Worm (Caenorhabditis elegans): Measurements from ENCODE around the gene cpg-18.

cpg-18 gene

ce11 chrIV:5753954-5754543 is 19.2 kb downstream of the cpg-18 start (continued):
- peak; percentile 19; the same call in 1 of the 2 replicates for TF ChIP-seq php-3 (GFP tag; IDR thresholded peaks at IDR 0.05)
- no peak for TF ChIP-seq sdz-12 (GFP tag; optimal IDR thresholded peaks at IDR 0.05)
- no peak for TF ChIP-seq saeg-2 (GFP tag; IDR thresholded peaks at IDR 0.05)
- no peak for TF ChIP-seq nhr-237 (tag; optimal IDR thresholded peaks at IDR 0.05)
- no peak for TF ChIP-seq ceh-28 (tag; optimal IDR thresholded peaks at IDR 0.05)
- TF ChIP-seq unc-39 (tag; optimal IDR thresholded peaks at IDR 0.05): no peak
- peak; percentile 85 for TF ChIP-seq nhr-6 (tag; optimal IDR thresholded peaks at IDR 0.05)
- TF ChIP-seq R02D3.7 (tag; optimal IDR thresholded peaks at IDR 0.05): peak; percentile 0
- TF ChIP-seq madf-5 (GFP tag; IDR thresholded peaks at IDR 0.05): no peak
- no peak; the same call in 1 of the 2 replicates for TF ChIP-seq egl-43 (GFP tag; IDR thresholded peaks at IDR 0.05)
- TF ChIP-seq ceh-20 (GFP tag; IDR thresholded peaks at IDR 0.05): peak; percentile 71
- no peak for TF ChIP-seq zag-1 (tag; optimal IDR thresholded peaks at IDR 0.05)
- TF ChIP-seq ztf-11 (tag; optimal IDR thresholded peaks at IDR 0.05): no peak
- no peak for TF ChIP-seq ama-1 (optimal IDR thresholded peaks at IDR 0.05)
- TF ChIP-seq hif-1 (tag; optimal IDR thresholded peaks at IDR 0.05): no peak
- TF ChIP-seq nhr-11 (tag; optimal IDR thresholded peaks at IDR 0.05): peak; percentile 63
- no peak for TF ChIP-seq cey-2 (tag; optimal IDR thresholded peaks at IDR 0.05; ENCODE audit: borderline replicate concordance, insufficient read depth)

DNA sequence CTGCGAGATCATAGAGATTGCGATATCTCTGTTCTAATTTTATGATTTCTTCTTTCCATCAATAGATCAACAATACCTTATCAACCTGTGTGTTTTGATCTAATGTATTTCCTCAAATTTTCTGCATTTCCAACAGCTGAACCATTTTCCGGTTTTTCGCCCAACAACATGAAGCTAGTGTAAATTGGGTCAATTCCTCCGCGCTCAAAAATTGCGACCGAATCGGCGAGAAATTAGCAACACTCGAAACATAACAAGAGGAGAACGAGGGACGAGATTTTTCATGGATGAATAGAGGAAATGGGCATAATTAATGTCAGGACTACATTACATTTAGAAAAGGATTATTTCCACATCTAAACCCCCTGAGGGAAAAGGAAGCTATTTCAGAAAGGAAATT is 20.0 kb downstream of the cpg-18 start:
- TF ChIP-seq attf-4 (tag; optimal IDR thresholded peaks at IDR 0.05) (no peak), dmd-6 (GFP tag; IDR thresholded peaks at IDR 0.05) (0 out of 2 replicates have a peak, but pooled peaks have one; percentile 13)

ce11 chrIV:5755922-5756321 is 21.1 kb downstream of the cpg-18 start:
- TF ChIP-seq mdl-1 (tag; optimal IDR thresholded peaks at IDR 0.05): peak; percentile 8 to 55
- no peak for TF ChIP-seq spr-1 (tag; optimal IDR thresholded peaks at IDR 0.05)
- 0 out of 2 replicates have a peak, but pooled peaks have one; percentile 18 for TF ChIP-seq pha-4 (GFP tag; IDR thresholded peaks at IDR 0.05)
- no peak for TF ChIP-seq pha-4 (tag; optimal IDR thresholded peaks at IDR 0.05)
- peak; percentile 87 for TF ChIP-seq dve-1 (tag; optimal IDR thresholded peaks at IDR 0.05; ENCODE audit: insufficient read depth)
- TF ChIP-seq hif-1 (tag; optimal IDR thresholded peaks at IDR 0.05): no peak
- TF ChIP-seq ceh-82 (tag; optimal IDR thresholded peaks at IDR 0.05): no peak
- TF ChIP-seq skn-1 (tag; optimal IDR thresholded peaks at IDR 0.05): no peak
- TF ChIP-seq zfp-3 (GFP tag; conservative IDR thresholded peaks at IDR 0.05): no peak
- peak; percentile 1 for TF ChIP-seq dpl-1 (GFP tag; optimal IDR thresholded peaks at IDR 0.05)
- no peak for TF ChIP-seq D1046.2 (GFP tag; IDR thresholded peaks at IDR 0.05)
- no peak for TF ChIP-seq ztf-11 (tag; optimal IDR thresholded peaks at IDR 0.05)
- no peak for TF ChIP-seq hmg-1.1 (GFP tag; IDR thresholded peaks at IDR 0.05)
- TF ChIP-seq F37D6.2 (tag; optimal IDR thresholded peaks at IDR 0.05): no peak
- no peak for TF ChIP-seq unc-39 (tag; optimal IDR thresholded peaks at IDR 0.05)
- no peak for TF ChIP-seq ctbp-1 (GFP tag; IDR thresholded peaks at IDR 0.05)
- no peak for TF ChIP-seq mxl-3 (GFP tag; optimal IDR thresholded peaks at IDR 0.05)
- TF ChIP-seq ceh-44 (GFP tag; IDR thresholded peaks at IDR 0.05): no peak
- TF ChIP-seq nhr-76 (tag; optimal IDR thresholded peaks at IDR 0.05): no peak
- TF ChIP-seq mdt-29 (GFP tag; IDR thresholded peaks at IDR 0.05): peak; percentile 23; the same call in 1 of the 2 replicates
- TF ChIP-seq nhr-48 (tag; optimal IDR thresholded peaks at IDR 0.05): peak; percentile 82
- no peak for TF ChIP-seq lim-7 (GFP tag; IDR thresholded peaks at IDR 0.05)
- TF ChIP-seq ceh-32 (tag; optimal IDR thresholded peaks at IDR 0.05; ENCODE audit: poor library complexity): no peak
- TF ChIP-seq F44E2.7 (GFP tag; IDR thresholded peaks at IDR 0.05): no peak
- no peak for TF ChIP-seq nhr-111 (GFP tag; optimal IDR thresholded peaks at IDR 0.05)
- no peak for TF ChIP-seq arid-1 (GFP tag; conservative IDR thresholded peaks at IDR 0.05)
- TF ChIP-seq Y48G9A.11 (GFP tag; IDR thresholded peaks at IDR 0.05): no peak
- TF ChIP-seq daf-12 (tag; optimal IDR thresholded peaks at IDR 0.05): no peak
- TF ChIP-seq nhr-77 (tag; optimal IDR thresholded peaks at IDR 0.05): peak; percentile 26
- TF ChIP-seq nhr-102 (tag; optimal IDR thresholded peaks at IDR 0.05): peak; percentile 47
- TF ChIP-seq nhr-6 (tag; optimal IDR thresholded peaks at IDR 0.05): no peak
- peak; percentile 67 for TF ChIP-seq hlh-30 (tag; optimal IDR thresholded peaks at IDR 0.05; ENCODE audit: insufficient read depth)
- TF ChIP-seq nhr-25 (tag; optimal IDR thresholded peaks at IDR 0.05; ENCODE audit: borderline replicate concordance, insufficient read depth): no peak
